Fruit fly (Drosophila melanogaster): ENCODE measurements around the gene CG17493.

DNA sequence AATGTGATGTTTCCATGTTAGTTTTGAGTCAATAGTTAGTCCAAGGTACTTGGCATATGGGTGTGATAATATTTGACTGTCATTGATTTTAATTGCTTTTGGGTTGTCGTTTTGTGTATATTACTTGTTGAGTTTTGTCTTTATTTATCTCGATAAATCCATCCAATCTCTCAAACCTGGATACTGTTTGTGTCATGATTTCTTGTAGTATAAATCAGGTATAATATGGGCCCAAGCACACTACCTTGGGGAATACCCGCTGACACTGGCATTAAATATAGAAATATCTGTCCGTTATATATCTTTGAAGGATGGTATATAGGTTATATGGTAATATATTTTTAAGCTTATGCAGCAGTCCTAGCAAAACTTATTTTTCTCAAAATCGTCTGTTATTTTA is 17.6 kb downstream of the CG17493 start:
- TF ChIP-seq CG8478 (optimal IDR thresholded peaks at IDR 0.05) (no peak), CTCF (optimal IDR thresholded peaks at IDR 0.05) (no peak)
